Fruit fly (Drosophila melanogaster) whole organism: ENCODE results near the gene Cep290.

ENCODE experiments used
- Dll ChIP-seq: fragments of >200 bp; optimal IDR thresholded peaks from 2 replicates; lab custom pipeline; 2017
- EcR ChIP-seq, 2 experiments: fragments of >200 bp; optimal IDR thresholded peaks; 2 replicates each; lab custom pipeline; 2017; ENCODE audit warnings: missing biosample characterization in 2 of 2, missing genetic modification characterization in 2 of 2, missing genetic modification reagents in 2 of 2
- pan ChIP-seq: fragments of >200 bp; optimal IDR thresholded peaks from 2 replicates; lab custom pipeline; 2017
- psq ChIP-seq: fragments of >200 bp; optimal IDR thresholded peaks from 2 replicates; lab custom pipeline; 2017
- usp ChIP-seq: fragments of >200 bp; optimal IDR thresholded peaks from 2 replicates; lab custom pipeline; 2017; ENCODE audit warnings: missing biosample characterization, missing genetic modification characterization, mixed read lengths

DNA sequence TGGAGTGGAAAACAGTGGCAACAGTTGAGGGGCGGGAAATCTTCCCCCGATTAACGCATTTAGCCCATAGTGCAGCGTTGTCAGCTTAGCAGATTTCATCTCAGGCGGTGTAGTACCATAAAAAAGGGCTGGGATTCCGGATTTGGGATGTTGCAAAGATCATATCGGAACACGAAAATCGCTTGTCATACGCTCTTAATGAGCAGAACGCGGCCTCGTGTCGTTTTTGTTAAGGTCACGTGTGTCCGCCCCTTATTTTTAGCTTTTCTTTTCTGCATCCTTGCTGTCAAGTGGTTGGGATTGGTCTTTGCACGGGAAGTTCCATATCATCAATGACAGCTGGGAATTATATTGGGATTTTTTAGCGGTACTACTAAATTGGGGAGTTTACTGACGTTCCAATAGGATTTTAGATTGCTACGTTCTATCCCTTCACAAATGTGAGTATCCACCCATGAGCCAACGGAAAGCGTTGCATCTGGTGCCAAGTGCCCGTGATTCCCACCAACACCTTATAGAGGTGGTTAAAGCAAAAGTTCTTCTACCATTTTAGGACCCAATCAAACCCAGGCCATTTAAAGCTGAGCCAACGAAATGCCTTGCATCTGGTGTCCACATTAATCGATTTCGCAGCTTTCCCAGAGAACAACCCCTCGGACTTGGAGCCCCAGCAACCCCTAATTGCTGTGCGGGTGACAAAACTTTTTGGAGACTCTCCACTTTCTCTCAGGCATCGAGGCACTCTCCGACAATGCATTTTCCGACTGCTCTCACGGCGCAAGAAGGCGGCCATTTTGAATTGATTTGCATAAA, 34.8 kb upstream of the Cep290 start:
- TF ChIP-seq usp (GFP tag; lab: Kevin White, UChicago) = no peak
- TF ChIP-seq pan (lab: Kevin White, UChicago) = no peak
- TF ChIP-seq EcR (GFP tag; optimal IDR thresholded peaks at IDR 0.05; lab: Kevin White, UChicago) = no peak
- TF ChIP-seq psq = no peak
- TF ChIP-seq Dll (lab: Kevin White, UChicago) = no peak
